Fruit fly (Drosophila melanogaster): ENCODE results near the gene CG6380.
A peak's percentile ranks its signal among the peaks of the same experiment; 100 is the strongest.

CG6380 gene

DNA sequence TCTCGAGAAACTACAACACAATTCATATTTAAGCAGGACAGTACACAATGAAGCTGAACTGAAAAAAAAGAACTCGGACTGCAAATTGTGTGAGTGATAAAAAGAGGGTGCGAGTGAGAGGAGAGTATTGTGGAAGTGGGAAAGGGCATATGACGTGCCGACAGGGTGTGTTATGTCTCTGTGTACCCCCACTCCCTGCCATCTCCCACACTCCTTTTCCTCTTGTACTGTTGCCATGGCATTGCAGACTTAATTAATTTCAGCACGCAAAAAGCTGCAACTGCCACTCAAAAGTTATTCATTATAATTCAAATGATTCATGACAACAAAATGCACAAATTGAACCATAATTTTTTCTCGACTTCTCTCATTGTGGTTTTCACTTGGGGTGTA lies 24.6 kb downstream of the CG6380 start:
- TF ChIP-seq CG7101 (tag; optimal IDR thresholded peaks at IDR 0.05) (no peak), Hr96 (GFP tag; optimal IDR thresholded peaks at IDR 0.05) (no peak), CG1620 (GFP tag; optimal IDR thresholded peaks at IDR 0.05) (no peak), CG5204 (GFP tag; optimal IDR thresholded peaks at IDR 0.05) (no peak), cic (GFP tag; optimal IDR thresholded peaks at IDR 0.05) (no peak), CG33017 (tag; optimal IDR thresholded peaks at IDR 0.05) (no peak), pad (GFP tag; optimal IDR thresholded peaks at IDR 0.05) (no peak), CG7045 (GFP tag; optimal IDR thresholded peaks at IDR 0.05) (no peak), cnc (optimal IDR thresholded peaks at IDR 0.05) (no peak), CG11617 (GFP tag; optimal IDR thresholded peaks at IDR 0.05) (no peak), bab1 (GFP tag; optimal IDR thresholded peaks at IDR 0.05) (no peak), Mnt (GFP tag; optimal IDR thresholded peaks at IDR 0.05) (no peak), toe (GFP tag; optimal IDR thresholded peaks at IDR 0.05) (no peak), Clk (GFP tag; optimal IDR thresholded peaks at IDR 0.05) (no peak), Crg-1 (GFP tag; optimal IDR thresholded peaks at IDR 0.05) (no peak), CG12768 (GFP tag; optimal IDR thresholded peaks at IDR 0.05) (no peak), CG14711 (tag; optimal IDR thresholded peaks at IDR 0.05) (no peak)

DNA sequence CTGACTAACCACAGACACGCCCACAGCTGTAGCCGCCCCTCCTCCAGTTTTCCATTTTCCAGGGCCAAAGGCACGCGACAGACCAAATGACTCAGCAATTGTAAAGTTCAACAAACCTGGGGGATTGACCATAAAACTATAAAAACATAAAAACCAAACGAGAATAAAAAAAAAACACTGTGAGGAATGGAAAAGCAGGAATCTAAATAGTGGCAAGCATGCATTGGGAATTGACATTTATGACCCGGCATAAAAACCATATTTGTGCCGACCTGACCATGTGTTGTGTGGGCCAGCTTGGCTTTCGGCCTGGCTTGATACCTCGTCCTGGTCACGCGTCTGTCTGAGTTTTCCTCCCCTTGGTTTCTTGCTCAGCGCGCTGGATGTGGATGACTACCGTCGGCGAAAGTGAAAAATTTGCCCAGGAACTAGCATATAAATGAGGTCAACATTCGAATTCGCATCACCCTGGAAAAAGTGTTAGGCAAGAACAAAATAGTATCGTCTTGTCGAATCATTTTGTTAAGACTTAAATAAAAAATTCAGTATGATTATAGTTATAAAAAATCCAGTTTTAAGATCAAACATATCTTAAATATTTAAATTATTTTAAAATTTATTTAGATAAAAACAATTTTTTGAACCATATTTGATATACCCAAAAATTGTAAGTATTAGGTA lies 25.2 kb downstream of the CG6380 start:
- TF ChIP-seq Clk (GFP tag; optimal IDR thresholded peaks at IDR 0.05) = no peak
- TF ChIP-seq kay (GFP tag; ENCODE audit: borderline replicate concordance) = no peak
- no peak for TF ChIP-seq cnc (optimal IDR thresholded peaks at IDR 0.05)
- no peak for TF ChIP-seq Mnt (GFP tag; optimal IDR thresholded peaks at IDR 0.05)
- no peak for TF ChIP-seq CG1620 (GFP tag; optimal IDR thresholded peaks at IDR 0.05)
- TF ChIP-seq CG14711 (tag; optimal IDR thresholded peaks at IDR 0.05) = no peak
- no peak for TF ChIP-seq Crg-1 (GFP tag; optimal IDR thresholded peaks at IDR 0.05)
- no peak for TF ChIP-seq bab1 (GFP tag; optimal IDR thresholded peaks at IDR 0.05)
- no peak for TF ChIP-seq CG5204 (GFP tag; optimal IDR thresholded peaks at IDR 0.05)
- no peak for TF ChIP-seq tj (GFP tag; optimal IDR thresholded peaks at IDR 0.05)
- TF ChIP-seq CG7101 (tag; optimal IDR thresholded peaks at IDR 0.05) = no peak
- TF ChIP-seq CG33017 (tag; optimal IDR thresholded peaks at IDR 0.05) = no peak
- TF ChIP-seq Hr96 (GFP tag; optimal IDR thresholded peaks at IDR 0.05) = no peak
- no peak for TF ChIP-seq CG12768 (GFP tag; optimal IDR thresholded peaks at IDR 0.05)
- TF ChIP-seq CG7045 (GFP tag; optimal IDR thresholded peaks at IDR 0.05) = no peak
- TF ChIP-seq cic (GFP tag; optimal IDR thresholded peaks at IDR 0.05) = no peak
- TF ChIP-seq toe (GFP tag; optimal IDR thresholded peaks at IDR 0.05) = no peak
- TF ChIP-seq pad (GFP tag; optimal IDR thresholded peaks at IDR 0.05) = no peak

DNA sequence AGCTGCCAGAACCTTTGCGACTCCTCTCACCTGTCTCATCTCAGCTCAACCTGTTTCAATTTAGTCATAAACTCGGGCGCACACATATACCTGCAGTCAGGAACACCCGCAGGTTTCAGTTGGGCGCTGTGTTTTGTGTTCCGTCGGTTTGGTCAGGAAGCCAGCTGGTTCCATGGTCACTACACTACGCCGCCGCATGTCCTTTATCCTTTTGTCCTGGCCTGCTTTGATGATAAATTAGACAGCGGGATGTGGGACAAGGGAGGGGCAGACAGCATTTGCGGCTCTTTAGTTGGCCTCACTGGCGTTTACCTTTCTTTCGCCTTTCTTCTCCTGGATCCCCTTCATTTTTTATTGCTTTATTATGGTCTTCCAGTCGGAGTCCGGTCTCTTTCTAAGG lies 28.6 kb downstream of the CG6380 start:
- no peak for TF ChIP-seq pad (GFP tag; optimal IDR thresholded peaks at IDR 0.05)

DNA sequence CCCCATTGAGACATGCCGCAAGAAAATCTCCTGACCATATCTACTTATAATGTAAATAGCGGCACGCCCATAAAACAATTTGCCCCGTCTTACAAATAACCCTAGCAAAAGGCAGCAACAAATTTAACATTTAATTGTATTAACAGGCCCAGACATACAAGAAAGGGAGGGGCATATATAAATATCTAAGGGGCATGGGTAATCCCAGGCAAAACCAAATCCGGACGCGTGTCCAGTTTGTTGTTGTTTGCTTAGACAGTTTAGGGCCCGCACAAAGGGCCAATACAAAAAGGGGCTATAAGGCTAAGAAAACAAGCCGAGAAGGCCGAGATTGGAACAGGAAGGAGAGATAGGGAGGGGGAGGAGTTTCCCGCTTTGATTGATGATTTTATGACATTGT lies 29.8 kb downstream of the CG6380 start:
- no peak for TF ChIP-seq tj (GFP tag; optimal IDR thresholded peaks at IDR 0.05)
- no peak for TF ChIP-seq CG5204 (GFP tag; optimal IDR thresholded peaks at IDR 0.05)
- TF ChIP-seq CG14711 (tag; optimal IDR thresholded peaks at IDR 0.05) = no peak
- no peak for TF ChIP-seq CG7101 (tag; optimal IDR thresholded peaks at IDR 0.05)
- no peak for TF ChIP-seq CG33017 (tag; optimal IDR thresholded peaks at IDR 0.05)
- no peak for TF ChIP-seq ovo (GFP tag; optimal IDR thresholded peaks at IDR 0.05)
- no peak for TF ChIP-seq toe (GFP tag; optimal IDR thresholded peaks at IDR 0.05)
- no peak for TF ChIP-seq cic (GFP tag; optimal IDR thresholded peaks at IDR 0.05)
- TF ChIP-seq bab1 (GFP tag; optimal IDR thresholded peaks at IDR 0.05) = no peak
- TF ChIP-seq CG11617 (GFP tag; optimal IDR thresholded peaks at IDR 0.05) = no peak
- TF ChIP-seq Hr96 (GFP tag; optimal IDR thresholded peaks at IDR 0.05) = no peak
- no peak for TF ChIP-seq CG7045 (GFP tag; optimal IDR thresholded peaks at IDR 0.05)
- no peak for TF ChIP-seq kay (GFP tag; ENCODE audit: borderline replicate concordance)
- no peak for TF ChIP-seq pad (GFP tag; optimal IDR thresholded peaks at IDR 0.05)
- no peak for TF ChIP-seq Clk (GFP tag; optimal IDR thresholded peaks at IDR 0.05)
- TF ChIP-seq CG12768 (GFP tag; optimal IDR thresholded peaks at IDR 0.05) = no peak
- no peak for TF ChIP-seq cnc (optimal IDR thresholded peaks at IDR 0.05)
- TF ChIP-seq Crg-1 (GFP tag; optimal IDR thresholded peaks at IDR 0.05) = no peak
- TF ChIP-seq CG1620 (GFP tag; optimal IDR thresholded peaks at IDR 0.05) = no peak
- no peak for TF ChIP-seq Mnt (GFP tag; optimal IDR thresholded peaks at IDR 0.05)

DNA sequence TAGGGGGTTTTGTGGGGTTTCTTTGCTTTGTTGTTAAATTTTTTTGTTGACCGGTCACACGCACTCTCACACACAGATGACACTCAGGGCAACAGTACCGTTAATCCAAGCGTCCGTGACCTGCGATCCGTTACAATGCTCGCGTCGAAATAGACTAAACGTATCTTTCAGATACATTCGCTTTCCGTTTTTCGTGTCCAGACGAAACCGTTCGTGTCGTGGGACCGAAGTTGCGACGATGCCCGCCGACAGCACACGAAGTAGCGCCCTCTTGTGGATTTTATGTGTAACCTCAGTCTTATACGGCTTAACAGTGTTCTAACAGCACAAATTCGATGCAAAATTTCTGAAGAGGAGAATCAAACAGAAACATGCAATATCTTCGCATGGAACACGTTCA lies 31.4 kb downstream of the CG6380 start, which contains the start of gene beat-IIIc:
Gene beat-IIIc, minus strand, starts transcription at position 158 of the 400 bp plus-strand sequence.
- TF ChIP-seq CG12768 (GFP tag; optimal IDR thresholded peaks at IDR 0.05) (no peak), CG1620 (GFP tag; optimal IDR thresholded peaks at IDR 0.05) (no peak), CG5204 (GFP tag; optimal IDR thresholded peaks at IDR 0.05) (no peak), kay (GFP tag; ENCODE audit: borderline replicate concordance) (no peak), tj (GFP tag; optimal IDR thresholded peaks at IDR 0.05) (no peak), CG7101 (tag; optimal IDR thresholded peaks at IDR 0.05) (no peak), CG14711 (tag; optimal IDR thresholded peaks at IDR 0.05) (no peak), pad (GFP tag; optimal IDR thresholded peaks at IDR 0.05) (peak; percentile 1), Mnt (GFP tag; optimal IDR thresholded peaks at IDR 0.05) (no peak), Hr96 (GFP tag; optimal IDR thresholded peaks at IDR 0.05) (peak; percentile 24), CG7045 (GFP tag; optimal IDR thresholded peaks at IDR 0.05) (no peak), ovo (GFP tag; optimal IDR thresholded peaks at IDR 0.05) (no peak)

DNA sequence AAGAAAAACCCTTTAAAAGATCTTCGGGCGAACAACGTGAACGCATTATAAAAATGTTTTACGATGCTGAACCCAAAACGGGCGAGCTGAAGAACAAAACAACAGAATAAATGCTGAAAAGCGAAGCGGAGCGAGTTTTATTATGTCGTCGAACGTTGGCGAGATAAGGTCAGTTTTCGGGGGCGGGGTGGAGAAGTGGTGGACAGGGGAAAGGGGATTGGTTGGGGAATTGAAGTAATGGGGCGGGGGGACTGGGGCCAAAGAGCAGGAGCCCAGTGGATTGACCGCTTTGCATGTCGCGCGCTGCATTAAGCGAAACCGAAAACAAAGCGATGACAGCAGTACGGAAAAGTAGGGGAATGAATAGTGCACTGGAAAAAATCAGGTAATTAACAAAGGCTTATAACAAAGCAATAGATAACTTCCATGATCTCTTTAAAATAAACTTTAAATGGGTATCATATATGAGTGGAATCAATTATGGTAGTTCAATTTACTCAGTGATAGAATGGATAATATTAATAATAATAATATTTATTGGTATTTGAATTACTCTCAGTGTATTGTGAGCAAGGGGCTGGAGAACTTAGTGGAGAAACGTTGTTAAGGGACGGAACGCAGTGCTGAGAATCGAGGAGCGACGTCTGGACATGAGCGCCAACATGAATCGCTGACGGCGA lies 48.8 kb downstream of the CG6380 start:
- no peak for TF ChIP-seq CG11617 (GFP tag; optimal IDR thresholded peaks at IDR 0.05)
- TF ChIP-seq pad (GFP tag; optimal IDR thresholded peaks at IDR 0.05) = peak; percentile 43
- TF ChIP-seq CG7101 (tag; optimal IDR thresholded peaks at IDR 0.05) = no peak
- no peak for TF ChIP-seq kay (GFP tag; ENCODE audit: borderline replicate concordance)
